Worm (Caenorhabditis elegans) whole organism, L4 larva: ENCODE results near the gene Y73C8C.4.

Experiments used
- mep-1 ChIP-seq: fragments of 150-350 bp; sonication (generic microtip); optimal IDR thresholded peaks from 3 replicates; lab custom pipeline; 2014; ENCODE audit warnings: missing biosample characterization, missing genetic modification characterization
- mxl-2 ChIP-seq: fragments of 200-800 bp; sonication (Bioruptor generic); conservative IDR thresholded peaks from 2 replicates; pipeline ENCODE4 v1.3.6; 2022; ENCODE audit warnings: missing genetic modification reagents, missing genetic modification characterization, missing compliant biosample characterization
- snpc-4 ChIP-seq: fragments of 150-350 bp; optimal IDR thresholded peaks from 2 replicates; lab custom pipeline; 2014; ENCODE audit warnings: missing biosample characterization, missing genetic modification characterization

DNA sequence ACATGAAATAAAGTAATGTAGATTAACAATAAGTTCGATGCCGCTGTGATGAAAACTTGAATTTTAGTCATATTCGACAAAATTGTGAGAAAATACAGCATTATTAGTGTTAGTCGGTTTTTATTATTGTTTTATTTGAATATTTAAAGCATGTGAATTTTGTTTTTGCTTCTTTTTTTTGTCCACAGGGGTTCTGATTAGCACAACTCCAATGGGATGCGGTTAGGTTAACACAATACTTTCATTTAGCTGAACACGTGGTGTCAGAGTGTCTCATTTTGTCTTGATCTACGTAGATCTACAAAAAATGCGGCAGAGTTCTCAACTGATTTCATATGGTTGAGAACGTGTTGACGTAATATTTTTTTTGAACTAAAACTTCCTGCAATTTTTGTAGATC, 32.8 kb downstream of the Y73C8C.4 start, which contains the start of gene str-40:
- no peak for TF ChIP-seq mep-1 (tag; lab: Kevin White, UChicago)
- TF ChIP-seq snpc-4 (tag; lab: Kevin White, UChicago) = no peak
- no peak for TF ChIP-seq mxl-2 (GFP tag; lab: Robert Waterston, UW)
